Worm (Caenorhabditis elegans) whole organism, L1 larva: ENCODE measurements around the gene ZK721.3.
A peak's percentile ranks its signal among the peaks of the same experiment; 100 is the strongest.

Experiments
- C04F5.9 ChIP-seq: sonication (generic microtip); optimal IDR thresholded peaks from 2 replicates; lab custom pipeline; 2016; ENCODE audit warnings: missing genetic modification characterization, missing compliant biosample characterization
- C34B4.2 ChIP-seq: sonication (generic microtip); optimal IDR thresholded peaks from 2 replicates; lab custom pipeline; 2017; ENCODE audit warnings: mild to moderate bottlenecking, missing genetic modification characterization, missing compliant biosample characterization
- F16B12.6 ChIP-seq: fragments of 150-350 bp; optimal IDR thresholded peaks from 2 replicates; lab custom pipeline; 2014; ENCODE audit warnings: missing biosample characterization, missing genetic modification characterization
- alr-1 ChIP-seq: fragments of 200-800 bp; sonication (Bioruptor generic); optimal IDR thresholded peaks from 2 replicates; lab custom pipeline; 2018; ENCODE audit warnings: borderline replicate concordance, mild to moderate bottlenecking, missing genetic modification characterization, missing compliant biosample characterization
- ama-1 ChIP-seq: fragments of 150-350 bp; optimal IDR thresholded peaks from 2 replicates; lab custom pipeline; 2014
- blmp-1 ChIP-seq: fragments of 150-350 bp; optimal IDR thresholded peaks from 2 replicates; lab custom pipeline; 2014; ENCODE audit warnings: missing biosample characterization, missing genetic modification characterization
- ceh-63 ChIP-seq: fragments of 200-800 bp; sonication (Bioruptor generic); optimal IDR thresholded peaks from 2 replicates; lab custom pipeline; 2018; ENCODE audit warnings: mild to moderate bottlenecking, missing genetic modification characterization, missing compliant biosample characterization
- ceh-8 ChIP-seq: fragments of 200-800 bp; sonication (Bioruptor generic); optimal IDR thresholded peaks from 2 replicates; lab custom pipeline; 2018; ENCODE audit warnings: mild to moderate bottlenecking, missing genetic modification characterization, moderate library complexity, missing compliant biosample characterization
- ceh-82 ChIP-seq, 3 experiments: fragments of 150-350 bp in 1 of 3; sonication (generic microtip) in 2 of 3; optimal IDR thresholded peaks; 2 replicates each; lab custom pipeline; 2014 to 2017; ENCODE audit warnings: missing biosample characterization in 3 of 3, missing genetic modification characterization in 3 of 3
- ces-1 ChIP-seq: fragments of 150-350 bp; optimal IDR thresholded peaks from 2 replicates; lab custom pipeline; 2014; ENCODE audit warnings: missing biosample characterization, missing genetic modification reagents, missing genetic modification characterization
- dsc-1 ChIP-seq: sonication (generic microtip); optimal IDR thresholded peaks from 2 replicates; lab custom pipeline; 2016; ENCODE audit warnings: mild to moderate bottlenecking, missing genetic modification characterization, missing compliant biosample characterization
- efl-1 ChIP-seq, 4 experiments: fragments of 150-350 bp; optimal IDR thresholded peaks in 3 of 4; peaks in 1 of 4; 1 replicate in 1 of 4; 2 replicates in 3 of 4; lab custom pipeline; 2014; ENCODE audit warnings: missing biosample characterization in 2 of 4, missing genetic modification characterization in 2 of 4, missing genetic modification reagents in 2 of 4
- efl-3 ChIP-seq: fragments of 200-800 bp; sonication (Bioruptor generic); optimal IDR thresholded peaks from 2 replicates; lab custom pipeline; 2018; ENCODE audit warnings: mild to moderate bottlenecking, missing genetic modification characterization, missing compliant biosample characterization
- egl-27 ChIP-seq, 2 experiments: fragments of 150-350 bp in 1 of 2; sonication (generic microtip); optimal IDR thresholded peaks; 3 replicates each; lab custom pipeline; 2017 to 2018; ENCODE audit warnings: missing biosample characterization in 2 of 2, missing genetic modification characterization in 2 of 2, missing genetic modification reagents in 2 of 2
- elt-2 ChIP-seq: sonication (generic microtip); optimal IDR thresholded peaks from 2 replicates; lab custom pipeline; 2016; ENCODE audit warnings: missing genetic modification characterization, mild to moderate bottlenecking, inconsistent platforms, missing compliant biosample characterization, missing genetic modification reagents
- fkh-4 ChIP-seq: sonication (generic microtip); optimal IDR thresholded peaks from 2 replicates; lab custom pipeline; 2016; ENCODE audit warnings: missing compliant biosample characterization, missing genetic modification characterization, borderline replicate concordance
- hlh-17 ChIP-seq: fragments of 200-800 bp; sonication (Bioruptor generic); optimal IDR thresholded peaks from 2 replicates; lab custom pipeline; 2018; ENCODE audit warnings: missing genetic modification characterization, mild to moderate bottlenecking, missing compliant biosample characterization, moderate library complexity, borderline replicate concordance
- hpl-2 ChIP-seq: fragments of 150-350 bp; optimal IDR thresholded peaks from 2 replicates; lab custom pipeline; 2014; ENCODE audit warnings: missing biosample characterization, missing genetic modification reagents, missing genetic modification characterization
- isw-1 ChIP-seq: fragments of 200-800 bp; sonication (Bioruptor generic); IDR thresholded peaks from 2 replicates; pipeline ENCODE4 v1.3.6; 2022; ENCODE audit warnings: missing genetic modification characterization, missing compliant biosample characterization
- lin-13 ChIP-seq: fragments of 150-350 bp; optimal IDR thresholded peaks from 2 replicates; lab custom pipeline; 2014; ENCODE audit warnings: missing biosample characterization, missing genetic modification reagents, missing genetic modification characterization
- lin-14 ChIP-seq: fragments of 200-800 bp; sonication (Bioruptor generic); optimal IDR thresholded peaks from 2 replicates; lab custom pipeline; 2018; ENCODE audit warnings: mild to moderate bottlenecking, missing genetic modification characterization, moderate library complexity, missing compliant biosample characterization
- lin-15B ChIP-seq: fragments of 150-350 bp; sonication (generic microtip); optimal IDR thresholded peaks from 3 replicates; lab custom pipeline; 2014; ENCODE audit warnings: missing biosample characterization, missing genetic modification characterization
- lin-35 ChIP-seq, 2 experiments: fragments of 150-350 bp; optimal IDR thresholded peaks; 2 replicates each; lab custom pipeline; 2014; ENCODE audit warnings: missing biosample characterization in 2 of 2, missing genetic modification characterization in 2 of 2, missing genetic modification reagents in 2 of 2
- lir-3 ChIP-seq: sonication (generic microtip); optimal IDR thresholded peaks from 2 replicates; lab custom pipeline; 2016; ENCODE audit warnings: mild to moderate bottlenecking, missing genetic modification characterization, moderate library complexity, missing compliant biosample characterization; ENCODE audit not compliant: poor library complexity
- mep-1 ChIP-seq: fragments of 150-350 bp; optimal IDR thresholded peaks from 2 replicates; lab custom pipeline; 2014; ENCODE audit warnings: missing biosample characterization, missing genetic modification characterization
- nhr-11 ChIP-seq: fragments of 150-350 bp; optimal IDR thresholded peaks from 2 replicates; lab custom pipeline; 2014; ENCODE audit warnings: missing biosample characterization, missing genetic modification characterization
- nhr-237 ChIP-seq: fragments of 150-350 bp; optimal IDR thresholded peaks from 2 replicates; lab custom pipeline; 2014; ENCODE audit warnings: missing biosample characterization, missing genetic modification characterization
- nhr-71 ChIP-seq: sonication (generic microtip); optimal IDR thresholded peaks from 2 replicates; lab custom pipeline; 2016; ENCODE audit warnings: mild to moderate bottlenecking, missing genetic modification characterization, moderate library complexity, missing compliant biosample characterization
- nhr-77 ChIP-seq: fragments of 150-350 bp; optimal IDR thresholded peaks from 2 replicates; lab custom pipeline; 2014; ENCODE audit warnings: missing biosample characterization, missing genetic modification characterization
- nhr-85 ChIP-seq: sonication (generic microtip); peaks from one replicate; lab custom pipeline; 2016; ENCODE audit warnings: missing genetic modification characterization, inconsistent platforms, missing compliant biosample characterization
- nhr-90 ChIP-seq: sonication (generic microtip); optimal IDR thresholded peaks from 2 replicates; lab custom pipeline; 2016; ENCODE audit warnings: mild to moderate bottlenecking, missing genetic modification characterization, missing compliant biosample characterization; ENCODE audit not compliant: poor library complexity
- pax-3 ChIP-seq: fragments of 200-800 bp; sonication (Bioruptor generic); optimal IDR thresholded peaks from 2 replicates; lab custom pipeline; 2018; ENCODE audit warnings: mild to moderate bottlenecking, missing genetic modification characterization, moderate library complexity, missing compliant biosample characterization
- skn-1 ChIP-seq: fragments of 150-350 bp; optimal IDR thresholded peaks from 2 replicates; lab custom pipeline; 2014; ENCODE audit warnings: missing biosample characterization, missing genetic modification characterization
- snpc-4 ChIP-seq: fragments of 150-350 bp; optimal IDR thresholded peaks from 2 replicates; lab custom pipeline; 2014; ENCODE audit warnings: missing biosample characterization, missing genetic modification characterization
- snu-23 ChIP-seq: sonication (generic microtip); optimal IDR thresholded peaks from 2 replicates; lab custom pipeline; 2016; ENCODE audit warnings: missing genetic modification characterization, missing compliant biosample characterization
- sox-4 ChIP-seq: sonication (generic microtip); optimal IDR thresholded peaks from 2 replicates; lab custom pipeline; 2016; ENCODE audit warnings: missing genetic modification characterization, missing compliant biosample characterization
- sup-37 ChIP-seq: fragments of 200-800 bp; sonication (Bioruptor generic); optimal IDR thresholded peaks from 2 replicates; lab custom pipeline; 2018; ENCODE audit warnings: mild to moderate bottlenecking, missing genetic modification characterization, missing compliant biosample characterization
- tlp-1 ChIP-seq: fragments of 150-350 bp; optimal IDR thresholded peaks from 2 replicates; lab custom pipeline; 2014; ENCODE audit warnings: missing biosample characterization, missing genetic modification characterization
- unc-30 ChIP-seq: sonication (generic microtip); optimal IDR thresholded peaks from 2 replicates; lab custom pipeline; 2017; ENCODE audit warnings: missing biosample characterization, missing genetic modification characterization
- unc-62 ChIP-seq: fragments of 150-350 bp; optimal IDR thresholded peaks from 2 replicates; lab custom pipeline; 2014; ENCODE audit warnings: missing biosample characterization, missing genetic modification reagents, missing genetic modification characterization
- xbp-1 ChIP-seq: sonication (generic microtip); optimal IDR thresholded peaks from 2 replicates; lab custom pipeline; 2016; ENCODE audit warnings: missing genetic modification characterization, missing compliant biosample characterization
- zip-4 ChIP-seq: fragments of 200-800 bp; sonication (Bioruptor generic); optimal IDR thresholded peaks from 2 replicates; lab custom pipeline; 2018; ENCODE audit warnings: mild to moderate bottlenecking, missing genetic modification characterization, moderate library complexity, missing compliant biosample characterization
- ztf-11 ChIP-seq, 2 experiments: sonication (generic microtip); optimal IDR thresholded peaks; 2 replicates each; lab custom pipeline; 2016 to 2017; ENCODE audit warnings: missing genetic modification characterization in 2 of 2, missing biosample characterization in 1 of 2, missing compliant biosample characterization in 1 of 2
- ztf-4 ChIP-seq: fragments of 150-350 bp; optimal IDR thresholded peaks from 2 replicates; lab custom pipeline; 2014; ENCODE audit warnings: missing biosample characterization, missing genetic modification characterization

The ZK721.3 gene

ce11 chrX:8750209-8750608 lies 34.1 kb upstream of the ZK721.3 start (continued):
- TF ChIP-seq C34B4.2 (tag; lab: Kevin White, UChicago) = no peak
- TF ChIP-seq lir-3 (tag; lab: Kevin White, UChicago) = no peak
- peak; percentile 91 for TF ChIP-seq elt-2 (tag; lab: Kevin White, UChicago)
- no peak for TF ChIP-seq ceh-8 (GFP tag; lab: Kevin White, UChicago)
- TF ChIP-seq tlp-1 (tag; lab: Kevin White, UChicago) = no peak
- TF ChIP-seq nhr-90 (tag; lab: Kevin White, UChicago) = peak; percentile 42
- TF ChIP-seq nhr-71 = peak; percentile 53
- TF ChIP-seq ztf-11 (tag; optimal IDR thresholded peaks at IDR 0.05; lab: Kevin White, UChicago) = no peak
- TF ChIP-seq efl-3 (GFP tag; lab: Kevin White, UChicago) = no peak
- no peak for TF ChIP-seq egl-27 (tag; optimal IDR thresholded peaks at IDR 0.05; lab: Kevin White, UChicago)
- no peak for TF ChIP-seq snpc-4 (tag; lab: Kevin White, UChicago)
- TF ChIP-seq dsc-1 (tag; lab: Kevin White, UChicago) = no peak
- no peak for TF ChIP-seq nhr-237 (tag; lab: Kevin White, UChicago)
- no peak for TF ChIP-seq skn-1 (tag; lab: Kevin White, UChicago)
- TF ChIP-seq F16B12.6 (tag; lab: Kevin White, UChicago) = no peak
- no peak for TF ChIP-seq efl-1 (optimal IDR thresholded peaks at IDR 0.05; lab: Kevin White, UChicago)
- TF ChIP-seq efl-1 (GFP tag; optimal IDR thresholded peaks at IDR 0.05 in 1 of 2; lab: Kevin White, UChicago) = no peak
- no peak for TF ChIP-seq hlh-17 (GFP tag; lab: Kevin White, UChicago)
- peak; percentile 27 for TF ChIP-seq lin-14 (GFP tag; lab: Kevin White, UChicago)
- no peak for TF ChIP-seq zip-4 (GFP tag; lab: Kevin White, UChicago)
- TF ChIP-seq sup-37 (GFP tag; lab: Kevin White, UChicago) = no peak
- TF ChIP-seq unc-30 (tag; lab: Kevin White, UChicago) = no peak
- no peak for TF ChIP-seq alr-1 (tag; lab: Kevin White, UChicago)
- no peak for TF ChIP-seq xbp-1
- no peak for TF ChIP-seq fkh-4 (tag; lab: Kevin White, UChicago)
- TF ChIP-seq nhr-85 = no peak
- peak; percentile 59 for TF ChIP-seq blmp-1 (tag; lab: Kevin White, UChicago)
- no peak for TF ChIP-seq pax-3 (tag; lab: Kevin White, UChicago)
- peak in 1 of 2 experiments; percentile 67 for TF ChIP-seq lin-35 (GFP tag; optimal IDR thresholded peaks at IDR 0.05; lab: Kevin White, UChicago)
- TF ChIP-seq snu-23 (GFP tag; lab: Kevin White, UChicago) = peak; percentile 15
- no peak for TF ChIP-seq mep-1 (tag; lab: Kevin White, UChicago)
- no peak for TF ChIP-seq C04F5.9 (tag; lab: Kevin White, UChicago)
- no peak for TF ChIP-seq lin-15B (tag; lab: Kevin White, UChicago)
- TF ChIP-seq isw-1 = no peak

DNA sequence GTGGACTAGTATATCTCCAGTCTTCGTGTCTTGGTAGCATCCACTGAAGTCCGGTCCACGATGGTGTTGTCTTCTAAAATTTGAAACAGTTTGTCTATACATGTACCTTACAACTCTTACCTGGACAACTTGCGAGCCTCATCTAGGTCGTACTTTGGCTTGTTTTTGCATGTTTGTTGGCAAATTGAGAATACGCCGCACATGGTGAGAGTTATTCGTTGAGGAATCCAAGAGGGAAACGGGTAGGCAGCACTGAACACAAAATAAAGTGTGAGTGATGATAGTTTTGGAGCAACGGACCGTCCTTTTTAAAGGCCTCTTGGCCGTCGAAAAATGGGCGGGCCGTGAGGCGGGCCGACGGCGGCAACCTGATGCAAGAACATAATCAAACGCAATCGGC lies 33.7 kb upstream of the ZK721.3 start, which contains the start of gene asns-2:
asns-2 (minus strand) TSS at position 282 of the 400 bp plus-strand sequence.
- TF ChIP-seq nhr-77 = no peak
- TF ChIP-seq zip-4 (GFP tag; lab: Kevin White, UChicago) = no peak
- no peak for TF ChIP-seq C04F5.9 (tag; lab: Kevin White, UChicago)
- no peak for TF ChIP-seq unc-62
- TF ChIP-seq lin-13 (GFP tag; lab: Kevin White, UChicago) = no peak
- no peak for TF ChIP-seq ceh-63 (GFP tag; lab: Kevin White, UChicago)
- TF ChIP-seq hpl-2 = no peak
- no peak for TF ChIP-seq ces-1 (GFP tag; lab: Kevin White, UChicago)
- no peak for TF ChIP-seq ceh-82 (tag; optimal IDR thresholded peaks at IDR 0.05; lab: Kevin White, UChicago)
- no peak for TF ChIP-seq sox-4 (tag; lab: Kevin White, UChicago)
- no peak for TF ChIP-seq ama-1 (lab: Kevin White, UChicago)
- TF ChIP-seq ztf-4 (tag; lab: Kevin White, UChicago) = no peak
- no peak for TF ChIP-seq nhr-11 (tag; lab: Kevin White, UChicago)
- no peak for TF ChIP-seq blmp-1 (tag; lab: Kevin White, UChicago)
